Fruit fly (Drosophila melanogaster) whole organism: ENCODE data around the gene phtm.

Experiments used
- CG8478 ChIP-seq: fragments of >200 bp; optimal IDR thresholded peaks from 2 replicates; lab custom pipeline; 2018; ENCODE audit warnings: inconsistent platforms
- EcR ChIP-seq, 2 experiments: fragments of >200 bp; optimal IDR thresholded peaks; 2 replicates each; lab custom pipeline; 2017; ENCODE audit warnings: missing biosample characterization in 2 of 2, missing genetic modification characterization in 2 of 2, missing genetic modification reagents in 2 of 2
- pan ChIP-seq: fragments of >200 bp; optimal IDR thresholded peaks from 2 replicates; lab custom pipeline; 2017
- psq ChIP-seq: fragments of >200 bp; optimal IDR thresholded peaks from 2 replicates; lab custom pipeline; 2017

DNA sequence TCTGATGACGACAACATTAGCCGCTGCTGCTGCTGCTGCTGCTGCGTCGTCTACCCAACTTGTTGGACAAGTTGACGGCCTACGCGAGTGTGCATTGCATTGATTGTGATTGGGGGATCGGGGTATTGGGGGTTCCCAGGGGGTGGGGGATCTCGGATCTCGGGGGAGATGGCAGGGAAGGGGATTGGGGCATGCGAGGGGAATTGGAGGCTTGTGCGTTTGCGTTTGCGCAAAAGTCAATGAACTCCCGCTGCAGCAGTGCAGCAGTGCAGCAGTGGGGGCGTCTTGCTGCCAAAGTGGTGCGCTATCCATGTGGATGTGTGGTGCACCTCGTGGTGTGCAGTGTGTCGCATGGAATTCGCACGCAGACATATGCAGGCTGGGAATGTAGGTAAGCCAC is 8.8 kb upstream of the phtm start:
- no peak for TF ChIP-seq psq (lab: Kevin White, UChicago)
- no peak for TF ChIP-seq CG8478 (lab: Kevin White, UChicago)
- TF ChIP-seq pan: no peak
- TF ChIP-seq EcR (GFP tag; optimal IDR thresholded peaks at IDR 0.05; lab: Kevin White, UChicago): peak in 1 of 2 experiments; percentile 77
